Fruit fly (Drosophila melanogaster) whole organism, embryonic: ENCODE measurements around the gene Cp18.

ENCODE experiments used
- BtbVII ChIP-seq: fragments of 200-800 bp; sonication (Bioruptor generic); optimal IDR thresholded peaks from 3 replicates; lab custom pipeline; 2017; ENCODE audit warnings: missing biosample characterization, mild to moderate bottlenecking, missing genetic modification characterization
- CG10267 ChIP-seq: fragments of 200-800 bp; sonication (Bioruptor generic); optimal IDR thresholded peaks from 2 replicates; lab custom pipeline; 2018; ENCODE audit warnings: missing biosample characterization, mild to moderate bottlenecking, missing genetic modification characterization, moderate library complexity
- CG10366 ChIP-seq: fragments of 200-800 bp; sonication (Bioruptor generic); IDR thresholded peaks from 2 replicates; pipeline ENCODE4 v1.3.6; 2022; ENCODE audit warnings: missing biosample characterization, missing genetic modification characterization
- CG11247 ChIP-seq: fragments of 200-800 bp; sonication (Bioruptor generic); IDR thresholded peaks from 2 replicates; pipeline ENCODE4 v1.3.6; 2022; ENCODE audit warnings: missing biosample characterization, missing genetic modification characterization
- CG15696 ChIP-seq: fragments of 200-800 bp; sonication (Bioruptor generic); optimal IDR thresholded peaks from 2 replicates; lab custom pipeline; 2019; ENCODE audit warnings: missing biosample characterization, mild to moderate bottlenecking, missing genetic modification characterization, moderate library complexity
- CG1603 ChIP-seq: fragments of 200-800 bp; sonication (Bioruptor generic); optimal IDR thresholded peaks from 2 replicates; lab custom pipeline; 2019; ENCODE audit warnings: missing biosample characterization, mild to moderate bottlenecking, missing genetic modification characterization, moderate library complexity
- CG18619 ChIP-seq: fragments of 200-800 bp; sonication (Bioruptor generic); optimal IDR thresholded peaks from 3 replicates; lab custom pipeline; 2017; ENCODE audit warnings: missing biosample characterization, mild to moderate bottlenecking, missing genetic modification characterization
- CG18764 ChIP-seq: fragments of 200-800 bp; sonication (Bioruptor generic); optimal IDR thresholded peaks from 3 replicates; lab custom pipeline; 2016; ENCODE audit warnings: missing biosample characterization, missing genetic modification characterization
- CG30431 ChIP-seq: fragments of 200-800 bp; sonication (Bioruptor generic); optimal IDR thresholded peaks from 2 replicates; lab custom pipeline; 2017; ENCODE audit warnings: missing biosample characterization, missing genetic modification characterization
- CG3065 ChIP-seq: fragments of 200-800 bp; sonication (Bioruptor generic); optimal IDR thresholded peaks from 2 replicates; lab custom pipeline; 2016; ENCODE audit warnings: missing biosample characterization, missing genetic modification characterization
- CG34376 ChIP-seq: fragments of 200-800 bp; sonication (Bioruptor generic); optimal IDR thresholded peaks from 2 replicates; lab custom pipeline; 2018; ENCODE audit warnings: missing biosample characterization, mild to moderate bottlenecking, missing genetic modification characterization
- CG34422 ChIP-seq: fragments of 200-800 bp; sonication (Bioruptor generic); IDR thresholded peaks from 3 replicates; pipeline ENCODE4 v1.3.6; 2022; ENCODE audit warnings: missing biosample characterization, missing genetic modification characterization
- CG4820 ChIP-seq: fragments of 200-800 bp; sonication (Bioruptor generic); optimal IDR thresholded peaks from 3 replicates; lab custom pipeline; 2016; ENCODE audit warnings: missing biosample characterization, missing genetic modification characterization
- CG6765 ChIP-seq: fragments of 200-800 bp; sonication (Bioruptor generic); optimal IDR thresholded peaks from 3 replicates; lab custom pipeline; 2017; ENCODE audit warnings: missing biosample characterization, mild to moderate bottlenecking, missing genetic modification characterization
- CG8765 ChIP-seq: fragments of 200-800 bp; sonication (Bioruptor generic); IDR thresholded peaks from 2 replicates; pipeline ENCODE4 v1.3.6; 2022; ENCODE audit warnings: missing biosample characterization, missing genetic modification characterization
- CG9437 ChIP-seq: fragments of 200-800 bp; sonication (Bioruptor generic); optimal IDR thresholded peaks from 2 replicates; lab custom pipeline; 2018; ENCODE audit warnings: missing biosample characterization, mild to moderate bottlenecking, missing genetic modification characterization
- CkIIα-i1 ChIP-seq: fragments of 200-800 bp; sonication (Bioruptor generic); IDR thresholded peaks from 2 replicates; pipeline ENCODE4 v1.3.6; 2022; ENCODE audit warnings: missing biosample characterization, missing genetic modification characterization
- CrebB ChIP-seq: fragments of 200-800 bp; sonication (Bioruptor generic); optimal IDR thresholded peaks from 3 replicates; lab custom pipeline; 2018; ENCODE audit warnings: missing biosample characterization, mild to moderate bottlenecking, missing genetic modification characterization
- D ChIP-seq, 2 experiments: fragments of 200-800 bp in 1 of 2; fragments of >200 bp in 1 of 2; sonication (Bioruptor generic) in 1 of 2; optimal IDR thresholded peaks; 2 replicates in 1 of 2; 3 replicates in 1 of 2; lab custom pipeline; 2017; ENCODE audit warnings: mild to moderate bottlenecking in 1 of 2, missing biosample characterization in 1 of 2, missing genetic modification characterization in 1 of 2, missing genetic modification reagents in 1 of 2
- H15 ChIP-seq: fragments of 200-800 bp; sonication (Bioruptor generic); IDR thresholded peaks from 3 replicates; pipeline ENCODE4 v1.3.6; 2022; ENCODE audit warnings: missing biosample characterization, missing genetic modification characterization
- Neu2 ChIP-seq: fragments of 200-800 bp; sonication (Bioruptor generic); optimal IDR thresholded peaks from 3 replicates; lab custom pipeline; 2016; ENCODE audit warnings: missing biosample characterization, missing genetic modification characterization, borderline replicate concordance
- Optix ChIP-seq: fragments of 200-800 bp; sonication (Bioruptor generic); IDR thresholded peaks from 3 replicates; pipeline ENCODE4 v1.3.6; 2022; ENCODE audit warnings: missing biosample characterization, missing genetic modification characterization
- Rfx ChIP-seq: fragments of 200-800 bp; sonication (Bioruptor generic); IDR thresholded peaks from 2 replicates; pipeline ENCODE4 v1.3.6; 2022; ENCODE audit warnings: missing biosample characterization, missing genetic modification characterization
- Rx ChIP-seq: fragments of 200-800 bp; sonication (Bioruptor generic); IDR thresholded peaks from 2 replicates; pipeline ENCODE4 v1.3.6; 2022; ENCODE audit warnings: missing biosample characterization, missing genetic modification characterization
- Sin3A ChIP-seq: fragments of >200 bp; optimal IDR thresholded peaks from 2 replicates; lab custom pipeline; 2018
- TFAM ChIP-seq: fragments of 200-800 bp; sonication (Bioruptor generic); optimal IDR thresholded peaks from 2 replicates; lab custom pipeline; 2017; ENCODE audit warnings: missing biosample characterization, missing genetic modification characterization, inconsistent platforms
- Vsx1 ChIP-seq: fragments of 200-800 bp; sonication (Bioruptor generic); optimal IDR thresholded peaks from 2 replicates; lab custom pipeline; 2017; ENCODE audit warnings: missing biosample characterization, mild to moderate bottlenecking, missing genetic modification characterization, missing genetic modification reagents
- Xrp1 ChIP-seq: fragments of 200-800 bp; sonication (Bioruptor generic); IDR thresholded peaks from 2 replicates; pipeline ENCODE4 v1.3.6; 2022; ENCODE audit warnings: missing biosample characterization, missing genetic modification characterization
- YL-1 ChIP-seq: fragments of 200-800 bp; sonication (Bioruptor generic); optimal IDR thresholded peaks from 3 replicates; lab custom pipeline; 2017; ENCODE audit warnings: missing biosample characterization, mild to moderate bottlenecking, missing genetic modification characterization
- chif ChIP-seq, 2 experiments: fragments of 200-800 bp; sonication (Bioruptor generic); optimal IDR thresholded peaks; 3 replicates each; lab custom pipeline; 2016; ENCODE audit warnings: missing biosample characterization in 2 of 2, missing genetic modification characterization in 2 of 2
- chn ChIP-seq: fragments of 200-800 bp; sonication (Bioruptor generic); optimal IDR thresholded peaks from 2 replicates; lab custom pipeline; 2016; ENCODE audit warnings: missing biosample characterization, missing genetic modification characterization
- croc ChIP-seq: fragments of 200-800 bp; sonication (Bioruptor generic); conservative IDR thresholded peaks from 3 replicates; pipeline ENCODE4 v1.3.6; 2022; ENCODE audit warnings: missing biosample characterization, missing genetic modification characterization
- dmrt11E ChIP-seq: fragments of 200-800 bp; sonication (Bioruptor generic); optimal IDR thresholded peaks from 3 replicates; lab custom pipeline; 2018; ENCODE audit warnings: missing biosample characterization, mild to moderate bottlenecking, missing genetic modification characterization, moderate library complexity
- dpn ChIP-seq, 2 experiments: fragments of 200-800 bp; sonication (Bioruptor generic); optimal IDR thresholded peaks; 3 replicates each; lab custom pipeline; 2016; ENCODE audit warnings: missing biosample characterization in 2 of 2, missing genetic modification characterization in 2 of 2
- grn ChIP-seq: fragments of 200-800 bp; sonication (Bioruptor generic); optimal IDR thresholded peaks from 3 replicates; lab custom pipeline; 2017; ENCODE audit warnings: missing biosample characterization, missing genetic modification characterization
- gro ChIP-seq: fragments of 200-800 bp; sonication (Bioruptor generic); optimal IDR thresholded peaks from 2 replicates; lab custom pipeline; 2016; ENCODE audit warnings: missing biosample characterization, missing genetic modification characterization
- lilli ChIP-seq: fragments of 200-800 bp; sonication (Bioruptor generic); optimal IDR thresholded peaks from 3 replicates; lab custom pipeline; 2016; ENCODE audit warnings: missing biosample characterization, missing genetic modification characterization
- maf-S ChIP-seq: fragments of 200-800 bp; sonication (Bioruptor generic); optimal IDR thresholded peaks from 2 replicates; lab custom pipeline; 2016; ENCODE audit warnings: missing biosample characterization, missing genetic modification characterization
- org-1 ChIP-seq: fragments of 200-800 bp; sonication (Bioruptor generic); optimal IDR thresholded peaks from 2 replicates; lab custom pipeline; 2017; ENCODE audit warnings: missing biosample characterization, missing genetic modification characterization
- pan ChIP-seq, 4 experiments: fragments of >200 bp in 3 of 4; fragments of 200-800 bp in 1 of 4; sonication (Bioruptor generic) in 1 of 4; optimal IDR thresholded peaks in 3 of 4; IDR thresholded peaks in 1 of 4; 2 replicates each; pipeline versions ENCODE4 v1.3.6 to Lab custom; 2017 to 2022; ENCODE audit warnings: missing biosample characterization in 2 of 4, missing genetic modification characterization in 2 of 4, mixed read lengths in 1 of 4
- rib ChIP-seq: fragments of 200-800 bp; sonication (Bioruptor generic); IDR thresholded peaks from 2 replicates; pipeline ENCODE4 v1.3.6; 2022; ENCODE audit warnings: missing biosample characterization, missing genetic modification characterization
- ro ChIP-seq: fragments of 200-800 bp; sonication (Bioruptor generic); IDR thresholded peaks from 2 replicates; pipeline ENCODE4 v1.3.6; 2022; ENCODE audit warnings: missing biosample characterization, missing genetic modification characterization
- sc ChIP-seq, 3 experiments: fragments of >200 bp in 2 of 3; fragments of 200-800 bp in 1 of 3; sonication (Bioruptor generic) in 1 of 3; optimal IDR thresholded peaks; 2 replicates in 2 of 3; 3 replicates in 1 of 3; lab custom pipeline; 2017; ENCODE audit warnings: mild to moderate bottlenecking in 1 of 3, missing biosample characterization in 1 of 3, missing genetic modification characterization in 1 of 3, missing genetic modification reagents in 1 of 3
- slou ChIP-seq: fragments of 200-800 bp; sonication (Bioruptor generic); optimal IDR thresholded peaks from 3 replicates; lab custom pipeline; 2016; ENCODE audit warnings: missing biosample characterization, missing genetic modification characterization
- tio ChIP-seq: fragments of 200-800 bp; sonication (Bioruptor generic); optimal IDR thresholded peaks from 2 replicates; lab custom pipeline; 2017; ENCODE audit warnings: missing biosample characterization, missing genetic modification characterization, inconsistent platforms
- trh ChIP-seq: fragments of 200-800 bp; sonication (Bioruptor generic); optimal IDR thresholded peaks from 2 replicates; lab custom pipeline; 2016; ENCODE audit warnings: missing biosample characterization, missing genetic modification characterization
- tx ChIP-seq: fragments of 200-800 bp; sonication (Bioruptor generic); optimal IDR thresholded peaks from 2 replicates; lab custom pipeline; 2016; ENCODE audit warnings: missing biosample characterization, missing genetic modification characterization
- yki ChIP-seq: fragments of >200 bp; optimal IDR thresholded peaks from 3 replicates; lab custom pipeline; 2018

Gene Cp18

DNA sequence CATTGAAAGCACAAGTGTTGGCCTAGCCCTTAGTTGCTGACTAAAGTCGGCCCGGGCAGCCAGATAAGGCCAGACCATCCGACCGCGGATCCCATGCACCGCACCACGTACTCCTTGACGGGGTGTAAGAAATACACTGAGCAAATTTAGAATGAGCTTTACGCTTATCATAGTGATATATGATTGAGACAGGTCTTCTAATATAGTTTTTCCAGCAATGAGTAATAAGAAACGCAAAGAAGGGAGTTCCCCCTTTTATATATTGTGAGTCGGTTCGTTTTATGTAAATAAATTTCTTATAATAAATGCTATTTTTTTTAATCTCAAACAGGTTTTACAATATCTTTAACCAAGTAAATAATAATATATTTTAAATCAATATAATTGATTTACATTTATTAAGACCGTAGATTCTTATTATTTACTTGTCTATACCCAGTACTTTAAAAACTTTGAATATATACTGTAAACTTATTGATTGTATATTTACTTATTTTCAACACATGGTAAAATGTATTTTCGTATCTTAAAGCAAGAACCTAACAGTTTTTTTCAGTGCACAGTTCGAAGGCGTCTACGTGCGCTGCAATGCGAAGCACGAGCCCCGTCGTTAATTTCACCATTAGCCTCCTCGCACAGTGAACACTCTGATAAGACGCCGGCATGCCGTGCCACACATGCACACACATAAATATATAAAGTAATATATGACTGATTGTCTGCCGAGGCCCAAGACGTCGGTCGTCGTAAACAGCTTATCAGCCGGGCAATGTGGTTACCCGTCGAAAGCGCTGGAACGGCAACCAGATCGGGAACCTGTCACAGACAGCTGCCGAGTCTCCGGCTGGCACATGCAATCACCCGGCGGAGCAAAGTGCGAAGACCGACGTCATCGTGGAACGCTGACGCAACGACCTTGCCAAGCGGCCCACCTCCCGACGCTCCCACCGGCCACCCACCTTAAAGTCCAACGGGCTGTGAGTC is 34.4 kb upstream of the Cp18 start (continued):
- peak; percentile 31; the same call in 1 of the 2 replicates for TF ChIP-seq CG11247 (GFP tag; lab: Robert Waterston, UW)
- no peak for TF ChIP-seq ro
- peak; percentile 10; the same call in 1 of the 2 replicates for TF ChIP-seq rib
- no peak for TF ChIP-seq lilli
- TF ChIP-seq maf-S (GFP tag; lab: Kevin White, UChicago) = no peak
- TF ChIP-seq chif (GFP tag; optimal IDR thresholded peaks at IDR 0.05; lab: Kevin White, UChicago) = no peak
- peak; percentile 76 for TF ChIP-seq CG9437 (GFP tag; lab: Kevin White, UChicago)
- TF ChIP-seq CG34422 (GFP tag; lab: Robert Waterston, UW) = no peak
- TF ChIP-seq CG3065 (GFP tag; lab: Kevin White, UChicago) = no peak
- peak; percentile 10 for TF ChIP-seq CrebB
- no peak for TF ChIP-seq CG30431
- peak; percentile 25 for TF ChIP-seq CG15696 (tag; lab: Kevin White, UChicago)
- no peak for TF ChIP-seq sc (optimal IDR thresholded peaks at IDR 0.05; lab: Kevin White, UChicago)
- peak; percentile 19 for TF ChIP-seq sc (GFP tag; optimal IDR thresholded peaks at IDR 0.05; lab: Kevin White, UChicago)
- TF ChIP-seq CG8765 = no peak
- TF ChIP-seq Optix (GFP tag; lab: Robert Waterston, UW) = 0 out of 3 replicates have a peak, but pooled peaks have one; percentile 24
- TF ChIP-seq slou (GFP tag; lab: Kevin White, UChicago) = peak; percentile 7
- no peak for TF ChIP-seq tx (GFP tag; lab: Kevin White, UChicago)
- peak; percentile 49 for TF ChIP-seq dmrt11E (tag; lab: Kevin White, UChicago)
- no peak for TF ChIP-seq yki (lab: Kevin White, UChicago)
- TF ChIP-seq Vsx1 (GFP tag; lab: Kevin White, UChicago) = peak; percentile 58
- TF ChIP-seq CG4820 (GFP tag; lab: Kevin White, UChicago) = peak; percentile 33
- peak; percentile 57 for TF ChIP-seq tio (GFP tag; lab: Kevin White, UChicago)
- no peak for TF ChIP-seq Sin3A
- no peak for TF ChIP-seq CkIIα-i1 (GFP tag; lab: Robert Waterston, UW)
- peak; percentile 82 for TF ChIP-seq CG18619 (GFP tag; lab: Kevin White, UChicago)
- TF ChIP-seq Rfx (GFP tag; lab: Robert Waterston, UW) = peak; percentile 11; the same call in 1 of the 2 replicates
- no peak for TF ChIP-seq CG18764 (GFP tag; lab: Kevin White, UChicago)
- TF ChIP-seq D (optimal IDR thresholded peaks at IDR 0.05; lab: Kevin White, UChicago) = no peak
- peak; percentile 38 for TF ChIP-seq D (GFP tag; optimal IDR thresholded peaks at IDR 0.05; lab: Kevin White, UChicago)
- no peak for TF ChIP-seq BtbVII
- peak; percentile 46 for TF ChIP-seq Xrp1 (GFP tag; lab: Robert Waterston, UW)
- no peak for TF ChIP-seq CG6765
- TF ChIP-seq H15 = no peak
- TF ChIP-seq CG34376 = peak; percentile 85
- no peak for TF ChIP-seq Neu2 (GFP tag; lab: Kevin White, UChicago)
- TF ChIP-seq croc (GFP tag; lab: Robert Waterston, UW) = no peak; the same call in 2 of the 3 replicates
- no peak for TF ChIP-seq Rx (GFP tag; lab: Robert Waterston, UW)
- TF ChIP-seq TFAM = no peak
- no peak for TF ChIP-seq gro (GFP tag; lab: Kevin White, UChicago)
- no peak for TF ChIP-seq chn (GFP tag; lab: Kevin White, UChicago)
- peak; percentile 45 for TF ChIP-seq CG10267 (tag; lab: Kevin White, UChicago)
- TF ChIP-seq trh (GFP tag; lab: Kevin White, UChicago) = no peak
- no peak for TF ChIP-seq grn (GFP tag; lab: Kevin White, UChicago)
- TF ChIP-seq dpn (GFP tag; optimal IDR thresholded peaks at IDR 0.05; lab: Kevin White, UChicago) = peak in 1 of 2 experiments; percentile 45
- peak; percentile 19 for TF ChIP-seq YL-1
- peak; percentile 30 for TF ChIP-seq org-1
- TF ChIP-seq CG10366 (GFP tag; lab: Robert Waterston, UW) = 0 out of 2 replicates have a peak, but pooled peaks have one; percentile 25
- no peak for TF ChIP-seq pan (optimal IDR thresholded peaks at IDR 0.05; lab: Kevin White, UChicago)
- TF ChIP-seq pan (GFP tag; optimal IDR thresholded peaks at IDR 0.05 in 1 of 2, IDR thresholded peaks at IDR 0.05 in 1 of 2) = peak in 1 of 2 experiments; percentile 32
- no peak for TF ChIP-seq CG1603
